Worm (Caenorhabditis elegans) whole organism, L4 larva: ENCODE results near the gene irg-8.
A peak's percentile ranks its signal among the peaks of the same experiment; 100 is the strongest.

ENCODE experiments used
- D1046.2 ChIP-seq: fragments of 200-800 bp; sonication (Bioruptor generic); IDR thresholded peaks from 2 replicates; pipeline ENCODE4 v1.3.6; 2022; ENCODE audit warnings: missing genetic modification characterization, missing compliant biosample characterization
- F44E2.7 ChIP-seq: fragments of 200-800 bp; sonication (Bioruptor generic); IDR thresholded peaks from 2 replicates; pipeline ENCODE4 v2.1.2; 2022; ENCODE audit warnings: missing genetic modification characterization, missing compliant biosample characterization
- F49E8.2 ChIP-seq: sonication (generic microtip); optimal IDR thresholded peaks from 2 replicates; lab custom pipeline; 2016; ENCODE audit warnings: missing compliant biosample characterization, mild to moderate bottlenecking, missing genetic modification characterization, borderline replicate concordance
- R02D3.7 ChIP-seq: fragments of 150-350 bp; sonication (generic microtip); optimal IDR thresholded peaks from 3 replicates; lab custom pipeline; 2014; ENCODE audit warnings: missing biosample characterization, missing genetic modification characterization
- ZK337.2 ChIP-seq: fragments of 200-800 bp; sonication (Bioruptor generic); IDR thresholded peaks from 2 replicates; pipeline ENCODE4 v1.3.6; 2022; ENCODE audit warnings: missing genetic modification reagents, missing genetic modification characterization, missing compliant biosample characterization
- ama-1 ChIP-seq: fragments of 150-350 bp; optimal IDR thresholded peaks from 2 replicates; lab custom pipeline; 2014; ENCODE audit warnings: inconsistent platforms, mixed read lengths
- ceh-28 ChIP-seq: fragments of 150-350 bp; optimal IDR thresholded peaks from 2 replicates; lab custom pipeline; 2014; ENCODE audit warnings: missing biosample characterization, missing genetic modification reagents, missing genetic modification characterization
- ceh-44 ChIP-seq: fragments of 200-800 bp; sonication (Bioruptor generic); IDR thresholded peaks from 2 replicates; pipeline ENCODE4 v1.3.6; 2022; ENCODE audit warnings: missing genetic modification reagents, missing genetic modification characterization, missing compliant biosample characterization
- ceh-82 ChIP-seq: sonication (generic microtip); optimal IDR thresholded peaks from 2 replicates; lab custom pipeline; 2017; ENCODE audit warnings: missing biosample characterization, missing genetic modification characterization
- daf-12 ChIP-seq: fragments of 150-350 bp; optimal IDR thresholded peaks from 2 replicates; lab custom pipeline; 2014; ENCODE audit warnings: missing biosample characterization, missing genetic modification reagents, missing genetic modification characterization
- dmd-8 ChIP-seq: fragments of 200-800 bp; sonication (Bioruptor generic); IDR thresholded peaks from 2 replicates; pipeline ENCODE4 v1.3.6; 2022; ENCODE audit warnings: missing genetic modification characterization, missing compliant biosample characterization
- dmd-9 ChIP-seq: fragments of 200-800 bp; sonication (Bioruptor generic); IDR thresholded peaks from 2 replicates; pipeline ENCODE4 v1.3.6; 2022; ENCODE audit warnings: missing genetic modification reagents, missing genetic modification characterization, missing compliant biosample characterization
- fos-1 ChIP-seq: fragments of 150-350 bp; optimal IDR thresholded peaks from 2 replicates; lab custom pipeline; 2014; ENCODE audit warnings: missing biosample characterization, missing genetic modification characterization
- jun-1 ChIP-seq: fragments of 150-350 bp; optimal IDR thresholded peaks from 2 replicates; lab custom pipeline; 2014; ENCODE audit warnings: missing biosample characterization, missing genetic modification reagents, missing genetic modification characterization
- lim-7 ChIP-seq: fragments of 200-800 bp; sonication (Bioruptor generic); IDR thresholded peaks from 2 replicates; pipeline ENCODE4 v1.3.6; 2022; ENCODE audit warnings: missing genetic modification characterization, missing compliant biosample characterization
- lin-1 ChIP-seq: fragments of 200-800 bp; sonication (Bioruptor generic); IDR thresholded peaks from 2 replicates; pipeline ENCODE4 v1.3.6; 2022; ENCODE audit warnings: missing genetic modification reagents, missing genetic modification characterization, missing compliant biosample characterization
- lin-38 ChIP-seq: fragments of 200-800 bp; sonication (Bioruptor generic); IDR thresholded peaks from 2 replicates; pipeline ENCODE4 v1.3.6; 2022; ENCODE audit warnings: missing genetic modification reagents, missing genetic modification characterization, missing compliant biosample characterization
- lin-39 ChIP-seq: fragments of 150-350 bp; optimal IDR thresholded peaks from 2 replicates; lab custom pipeline; 2014; ENCODE audit warnings: missing biosample characterization, missing genetic modification reagents, missing genetic modification characterization
- mxl-2 ChIP-seq: fragments of 200-800 bp; sonication (Bioruptor generic); conservative IDR thresholded peaks from 2 replicates; pipeline ENCODE4 v1.3.6; 2022; ENCODE audit warnings: missing genetic modification reagents, missing genetic modification characterization, missing compliant biosample characterization
- nhr-10 ChIP-seq: fragments of 150-350 bp; optimal IDR thresholded peaks from 2 replicates; lab custom pipeline; 2014; ENCODE audit warnings: missing biosample characterization, missing genetic modification characterization
- nhr-111 ChIP-seq: fragments of 200-800 bp; sonication (Bioruptor generic); optimal IDR thresholded peaks from 2 replicates; lab custom pipeline; 2018; ENCODE audit warnings: mild to moderate bottlenecking, missing genetic modification characterization, missing compliant biosample characterization
- nhr-237 ChIP-seq: sonication (generic microtip); optimal IDR thresholded peaks from 2 replicates; lab custom pipeline; 2017; ENCODE audit warnings: missing biosample characterization, missing genetic modification characterization
- nhr-41 ChIP-seq: fragments of 200-800 bp; sonication (Bioruptor generic); IDR thresholded peaks from 2 replicates; pipeline ENCODE4 v1.3.6; 2022; ENCODE audit warnings: missing genetic modification reagents, missing genetic modification characterization, missing compliant biosample characterization
- nhr-42 ChIP-seq: fragments of 200-800 bp; sonication (Bioruptor generic); IDR thresholded peaks from 2 replicates; pipeline ENCODE4 v1.3.6; 2022; ENCODE audit warnings: missing genetic modification characterization, missing compliant biosample characterization
- nhr-76 ChIP-seq: fragments of 150-350 bp; optimal IDR thresholded peaks from 2 replicates; lab custom pipeline; 2014; ENCODE audit warnings: missing biosample characterization, missing genetic modification characterization
- php-3 ChIP-seq: fragments of 200-800 bp; sonication (Bioruptor generic); IDR thresholded peaks from 2 replicates; pipeline ENCODE4 v1.3.6; 2022; ENCODE audit warnings: missing genetic modification reagents, missing genetic modification characterization, missing compliant biosample characterization
- saeg-2 ChIP-seq: fragments of 200-800 bp; sonication (Bioruptor generic); IDR thresholded peaks from 2 replicates; pipeline ENCODE4 v1.3.6; 2022; ENCODE audit warnings: missing genetic modification reagents, missing genetic modification characterization, missing compliant biosample characterization
- sdz-12 ChIP-seq: fragments of 200-800 bp; sonication (Bioruptor generic); optimal IDR thresholded peaks from 2 replicates; lab custom pipeline; 2018; ENCODE audit warnings: mild to moderate bottlenecking, missing genetic modification characterization, missing compliant biosample characterization
- set-16 ChIP-seq: fragments of 200-800 bp; sonication (Bioruptor generic); IDR thresholded peaks from 2 replicates; pipeline ENCODE4 v1.3.6; 2022; ENCODE audit warnings: missing genetic modification reagents, missing genetic modification characterization, missing compliant biosample characterization
- snpc-1.2 ChIP-seq: fragments of 200-800 bp; sonication (Bioruptor generic); IDR thresholded peaks from 2 replicates; pipeline ENCODE4 v1.3.6; 2022; ENCODE audit warnings: missing genetic modification reagents, missing genetic modification characterization, missing compliant biosample characterization
- snpc-4 ChIP-seq: fragments of 150-350 bp; optimal IDR thresholded peaks from 2 replicates; lab custom pipeline; 2014; ENCODE audit warnings: missing biosample characterization, missing genetic modification characterization
- spr-1 ChIP-seq: sonication (generic microtip); optimal IDR thresholded peaks from 2 replicates; lab custom pipeline; 2016; ENCODE audit warnings: mild to moderate bottlenecking, missing genetic modification characterization, missing compliant biosample characterization
- tag-97 ChIP-seq: fragments of 200-800 bp; sonication (Bioruptor generic); IDR thresholded peaks from 2 replicates; pipeline ENCODE4 v1.3.6; 2022; ENCODE audit warnings: missing genetic modification characterization, missing compliant biosample characterization
- unc-39 ChIP-seq: sonication (generic microtip); optimal IDR thresholded peaks from 2 replicates; lab custom pipeline; 2017; ENCODE audit warnings: missing biosample characterization, missing genetic modification characterization
- unc-62 ChIP-seq, 3 experiments: fragments of 150-350 bp in 1 of 3; sonication (generic microtip); optimal IDR thresholded peaks in 2 of 3; peaks in 1 of 3; 1 replicate in 1 of 3; 2 replicates in 2 of 3; lab custom pipeline; 2014 to 2017; ENCODE audit warnings: missing biosample characterization in 3 of 3, missing genetic modification characterization in 3 of 3, missing genetic modification reagents in 3 of 3, missing genotype in 1 of 3
- vab-7 ChIP-seq: fragments of 200-800 bp; sonication (Bioruptor generic); IDR thresholded peaks from 2 replicates; pipeline ENCODE4 v1.3.6; 2022; ENCODE audit warnings: missing genetic modification reagents, missing genetic modification characterization, missing compliant biosample characterization
- zag-1 ChIP-seq: fragments of 150-350 bp; optimal IDR thresholded peaks from 2 replicates; lab custom pipeline; 2014; ENCODE audit warnings: missing biosample characterization, missing genetic modification characterization
- zfp-2 ChIP-seq: sonication (generic microtip); optimal IDR thresholded peaks from 2 replicates; lab custom pipeline; 2016; ENCODE audit warnings: mild to moderate bottlenecking, missing genetic modification characterization, missing compliant biosample characterization

The irg-8 gene

DNA sequence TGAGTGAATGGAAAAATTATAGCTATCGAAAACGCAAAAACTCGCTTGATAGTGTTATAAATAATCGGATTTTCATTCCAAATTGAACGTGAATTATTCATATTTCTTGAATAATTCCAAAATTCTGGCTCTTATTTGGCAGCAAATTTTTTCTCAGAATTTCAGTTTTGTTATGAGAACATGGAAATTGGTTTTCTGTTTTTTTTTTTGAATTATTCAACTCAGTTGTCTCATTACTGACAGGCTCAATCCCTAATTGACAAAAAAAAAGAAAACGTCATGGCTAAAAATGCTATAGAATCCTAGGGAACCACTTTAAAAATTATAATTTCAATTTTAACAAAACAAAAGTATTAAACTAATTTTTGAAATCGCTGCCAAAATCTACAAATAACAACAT, 31.6 kb upstream of the irg-8 start, which contains the start of gene srh-35:
TSS of gene srh-35 (minus strand) at position 101 of the 400 bp plus-strand sequence.
- TF ChIP-seq dmd-9 (GFP tag; lab: Robert Waterston, UW) (no peak), zfp-2 (no peak), daf-12 (tag; lab: Kevin White, UChicago) (no peak), lin-38 (GFP tag; lab: Robert Waterston, UW) (no peak), R02D3.7 (tag; lab: Kevin White, UChicago) (no peak)
- TF ChIP-seq, all 104 proteins: peak for 0

DNA sequence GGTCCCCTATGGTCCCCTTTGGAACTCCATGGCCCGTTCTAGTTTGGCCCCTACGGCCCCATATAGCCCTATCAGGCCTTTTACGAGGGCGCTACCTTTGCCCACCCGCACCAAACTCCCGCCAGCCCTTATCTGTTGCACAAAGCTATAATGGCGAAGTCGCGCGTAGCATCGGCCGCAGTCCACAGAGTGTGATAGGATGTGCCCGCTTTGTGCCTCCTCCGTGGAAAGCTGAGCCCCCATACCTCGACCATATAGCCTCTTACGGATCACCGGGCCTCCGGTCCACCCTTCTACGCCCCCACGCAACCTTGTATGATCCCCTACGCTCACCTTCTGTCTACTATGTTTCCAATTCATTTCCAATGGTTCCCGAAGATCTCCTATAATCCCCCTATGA, 29.5 kb upstream of the irg-8 start:
- TF ChIP-seq F44E2.7 (GFP tag; lab: Robert Waterston, UW) (0 out of 2 replicates have a peak, but pooled peaks have one; percentile 9), jun-1 (tag; lab: Kevin White, UChicago) (no peak), zag-1 (tag; lab: Kevin White, UChicago) (no peak), tag-97 (no peak), vab-7 (GFP tag; lab: Robert Waterston, UW) (no peak), daf-12 (tag; lab: Kevin White, UChicago) (no peak), lim-7 (GFP tag; lab: Robert Waterston, UW) (no peak), saeg-2 (no peak), set-16 (GFP tag; lab: Robert Waterston, UW) (peak; percentile 58), unc-62 (GFP tag; optimal IDR thresholded peaks at IDR 0.05 in 1 of 2; lab: Kevin White, UChicago) (peak in 1 of 2 experiments; percentile 27), unc-62 (tag; optimal IDR thresholded peaks at IDR 0.05; lab: Kevin White, UChicago) (no peak), F49E8.2 (tag; lab: Kevin White, UChicago) (no peak), spr-1 (tag; lab: Kevin White, UChicago) (no peak), fos-1 (tag; lab: Kevin White, UChicago) (no peak), ceh-82 (tag; lab: Kevin White, UChicago) (no peak)

DNA sequence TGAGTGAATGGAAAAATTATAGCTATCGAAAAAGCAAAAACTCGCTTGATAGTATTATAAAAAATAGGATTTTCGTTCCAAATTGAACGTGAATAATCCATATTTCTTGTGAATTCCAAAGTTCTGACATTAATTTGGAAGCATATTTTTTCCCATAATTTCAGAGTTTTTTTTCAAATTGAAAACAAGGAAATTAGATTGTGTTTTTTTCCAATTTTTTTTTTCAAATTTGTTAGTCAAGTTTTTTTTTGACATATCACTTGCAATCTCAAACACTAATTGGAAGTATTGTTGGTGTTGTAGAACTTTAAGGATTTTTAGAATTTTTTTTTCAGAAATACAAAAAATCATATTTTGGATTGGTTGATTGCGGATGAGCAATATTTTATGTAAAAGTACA, 29.1 kb upstream of the irg-8 start, which contains the start of gene srh-34:
TSS of gene srh-34 (minus strand) at position 101 of the 400 bp plus-strand sequence.
- TF ChIP-seq mxl-2: no peak
- no peak for TF ChIP-seq dmd-8 (GFP tag; lab: Robert Waterston, UW)
- no peak for TF ChIP-seq snpc-1.2
- TF ChIP-seq zfp-2: no peak
- no peak for TF ChIP-seq nhr-76 (tag; lab: Kevin White, UChicago)
- TF ChIP-seq php-3 (GFP tag; lab: Robert Waterston, UW): no peak
- no peak for TF ChIP-seq nhr-111
- no peak for TF ChIP-seq ama-1
- no peak for TF ChIP-seq snpc-4 (tag; lab: Kevin White, UChicago)
- TF ChIP-seq ceh-28 (tag; lab: Kevin White, UChicago): no peak
- TF ChIP-seq, all 104 proteins: peak for 0

DNA sequence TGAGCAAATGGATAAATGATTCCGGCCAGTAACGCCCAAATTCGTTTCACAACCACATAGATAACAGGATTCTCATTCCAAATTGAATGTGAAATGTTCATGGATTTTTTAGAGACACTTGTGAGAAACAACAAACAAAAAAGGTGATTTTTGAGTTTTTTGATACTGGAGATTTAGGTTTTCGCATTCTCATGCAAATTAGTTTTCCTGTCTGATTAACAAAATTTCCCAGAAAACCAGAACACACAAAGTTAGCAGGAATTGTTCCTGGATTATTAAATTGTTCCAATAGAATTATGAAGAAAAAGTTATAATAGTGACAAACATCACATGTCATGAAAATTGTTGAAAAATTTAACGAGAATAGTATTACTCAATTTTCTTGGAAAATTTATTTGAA, 25.7 kb upstream of the irg-8 start, which contains the start of gene srh-33:
TSS of gene srh-33 (minus strand) at position 101 of the 400 bp plus-strand sequence.
- TF ChIP-seq lin-39 (tag; lab: Kevin White, UChicago) (no peak), nhr-41 (GFP tag; lab: Robert Waterston, UW) (no peak), ZK337.2 (GFP tag; lab: Robert Waterston, UW) (no peak), nhr-10 (no peak), nhr-42 (GFP tag; lab: Robert Waterston, UW) (no peak), nhr-237 (no peak), ceh-44 (GFP tag; lab: Robert Waterston, UW) (no peak), F49E8.2 (tag; lab: Kevin White, UChicago) (no peak), unc-39 (no peak), fos-1 (tag; lab: Kevin White, UChicago) (no peak), lin-1 (no peak), sdz-12 (no peak), D1046.2 (GFP tag; lab: Robert Waterston, UW) (no peak)
